Worm (Caenorhabditis elegans) whole organism, young adult: ENCODE results near the gene C54C6.7.

Experiments
- B0261.1 ChIP-seq: sonication (generic microtip); optimal IDR thresholded peaks from 2 replicates; lab custom pipeline; 2016; ENCODE audit warnings: mild to moderate bottlenecking, missing genetic modification characterization, moderate library complexity, missing compliant biosample characterization
- D2030.7 ChIP-seq: fragments of 200-800 bp; sonication (Bioruptor generic); IDR thresholded peaks from 2 replicates; pipeline ENCODE4 v1.3.6; 2022; ENCODE audit warnings: missing genetic modification reagents, missing genetic modification characterization, missing compliant biosample characterization
- F10E7.11 ChIP-seq: sonication (generic microtip); optimal IDR thresholded peaks from 2 replicates; lab custom pipeline; 2017; ENCODE audit warnings: mild to moderate bottlenecking, missing genetic modification characterization, moderate library complexity, missing compliant biosample characterization
- F22D6.2 ChIP-seq: sonication (generic microtip); optimal IDR thresholded peaks from 2 replicates; lab custom pipeline; 2016; ENCODE audit warnings: mild to moderate bottlenecking, missing genetic modification characterization, missing compliant biosample characterization
- F39B2.1 ChIP-seq: fragments of 200-800 bp; sonication (Bioruptor generic); IDR thresholded peaks from 2 replicates; pipeline ENCODE4 v1.3.6; 2022; ENCODE audit warnings: missing genetic modification reagents, missing genetic modification characterization, missing compliant biosample characterization
- Y53G8AR.9 ChIP-seq: fragments of 200-800 bp; sonication (Bioruptor generic); conservative IDR thresholded peaks from 2 replicates; pipeline ENCODE4 v1.3.6; 2022; ENCODE audit warnings: missing genetic modification reagents, missing genetic modification characterization, missing compliant biosample characterization
- ZK185.1 ChIP-seq: sonication (generic microtip); optimal IDR thresholded peaks from 2 replicates; lab custom pipeline; 2016; ENCODE audit warnings: mild to moderate bottlenecking, missing genetic modification characterization, missing compliant biosample characterization; ENCODE audit not compliant: poor library complexity, severe bottlenecking
- ama-1 ChIP-seq, 3 experiments: fragments of 150-350 bp in 1 of 3; sonication (generic microtip) in 2 of 3; optimal IDR thresholded peaks; 2 replicates each; lab custom pipeline; 2014 to 2018; ENCODE audit warnings: missing biosample characterization in 2 of 3, missing genetic modification characterization in 2 of 3, missing genetic modification reagents in 2 of 3
- atf-7 ChIP-seq: sonication (generic microtip); optimal IDR thresholded peaks from 2 replicates; lab custom pipeline; 2017; ENCODE audit warnings: mild to moderate bottlenecking, missing genetic modification characterization, missing compliant biosample characterization
- attf-3 ChIP-seq: fragments of 200-800 bp; sonication (Bioruptor generic); conservative IDR thresholded peaks from 2 replicates; pipeline ENCODE4 v1.3.6; 2022; ENCODE audit warnings: missing genetic modification reagents, missing genetic modification characterization, missing compliant biosample characterization
- attf-6 ChIP-seq: fragments of 200-800 bp; sonication (Bioruptor generic); IDR thresholded peaks from 2 replicates; pipeline ENCODE4 v1.3.6; 2022; ENCODE audit warnings: missing genetic modification reagents, missing genetic modification characterization, missing compliant biosample characterization
- cebp-1 ChIP-seq, 2 experiments: fragments of 200-800 bp in 1 of 2; sonication (Bioruptor generic) in 1 of 2; sonication (generic microtip) in 1 of 2; IDR thresholded peaks in 1 of 2; optimal IDR thresholded peaks in 1 of 2; 2 replicates each; pipeline versions ENCODE4 v1.3.6 to Lab custom; 2017 to 2022; ENCODE audit warnings: missing compliant biosample characterization in 2 of 2, missing genetic modification characterization in 2 of 2, mild to moderate bottlenecking in 1 of 2, missing genetic modification reagents in 1 of 2, moderate library complexity in 1 of 2
- cebp-2 ChIP-seq: fragments of 200-800 bp; sonication (Bioruptor generic); IDR thresholded peaks from 2 replicates; pipeline ENCODE4 v1.3.6; 2022; ENCODE audit warnings: missing genetic modification characterization, missing compliant biosample characterization
- ceh-100 ChIP-seq: fragments of 200-800 bp; sonication (Bioruptor generic); IDR thresholded peaks from 2 replicates; pipeline ENCODE4 v1.3.6; 2022; ENCODE audit warnings: missing genetic modification reagents, missing genetic modification characterization, missing compliant biosample characterization
- dox-1 ChIP-seq: fragments of 200-800 bp; sonication (Bioruptor generic); IDR thresholded peaks from 2 replicates; pipeline ENCODE4 v1.3.6; 2022; ENCODE audit warnings: missing genetic modification reagents, missing genetic modification characterization, missing compliant biosample characterization
- dpff-1 ChIP-seq: sonication (generic microtip); optimal IDR thresholded peaks from 2 replicates; lab custom pipeline; 2017; ENCODE audit warnings: mild to moderate bottlenecking, missing genetic modification characterization, missing compliant biosample characterization
- dpl-1 ChIP-seq: fragments of 150-350 bp; optimal IDR thresholded peaks from 2 replicates; lab custom pipeline; 2014; ENCODE audit warnings: missing biosample characterization, missing genetic modification reagents, missing genetic modification characterization
- efl-1 ChIP-seq: fragments of 150-350 bp; optimal IDR thresholded peaks from 2 replicates; lab custom pipeline; 2014; ENCODE audit warnings: missing biosample characterization, missing genetic modification reagents, missing genetic modification characterization
- egl-18 ChIP-seq: fragments of 200-800 bp; sonication (Bioruptor generic); IDR thresholded peaks from 2 replicates; pipeline ENCODE4 v1.3.6; 2022; ENCODE audit warnings: missing genetic modification reagents, missing genetic modification characterization, missing compliant biosample characterization
- egl-44 ChIP-seq: fragments of 200-800 bp; sonication (Bioruptor generic); IDR thresholded peaks from 2 replicates; pipeline ENCODE4 v1.3.6; 2022; ENCODE audit warnings: missing genetic modification reagents, missing genetic modification characterization, missing compliant biosample characterization
- ekl-4 ChIP-seq: fragments of 200-800 bp; sonication (Bioruptor generic); IDR thresholded peaks from 2 replicates; pipeline ENCODE4 v1.3.6; 2022; ENCODE audit warnings: missing genetic modification reagents, missing genetic modification characterization, missing compliant biosample characterization
- ets-4 ChIP-seq: fragments of 200-800 bp; sonication (Bioruptor generic); optimal IDR thresholded peaks from 2 replicates; lab custom pipeline; 2018; ENCODE audit warnings: mild to moderate bottlenecking, missing genetic modification characterization, missing compliant biosample characterization
- gei-17 ChIP-seq: fragments of 200-800 bp; sonication (Bioruptor generic); optimal IDR thresholded peaks from 2 replicates; lab custom pipeline; 2018; ENCODE audit warnings: mild to moderate bottlenecking, missing genetic modification characterization, missing compliant biosample characterization
- hlh-12 ChIP-seq: sonication (generic microtip); optimal IDR thresholded peaks from 2 replicates; lab custom pipeline; 2016; ENCODE audit warnings: missing genetic modification characterization, missing compliant biosample characterization
- hrde-1 ChIP-seq: sonication (generic microtip); optimal IDR thresholded peaks from 2 replicates; lab custom pipeline; 2016; ENCODE audit warnings: missing genetic modification characterization, mild to moderate bottlenecking, missing compliant biosample characterization, moderate library complexity, missing genotype, missing genetic modification reagents, borderline replicate concordance
- let-607 ChIP-seq, 2 experiments: fragments of 200-800 bp in 1 of 2; sonication (Bioruptor generic) in 1 of 2; sonication (generic microtip) in 1 of 2; optimal IDR thresholded peaks; 2 replicates each; lab custom pipeline; 2016 to 2018; ENCODE audit warnings: mild to moderate bottlenecking in 2 of 2, missing compliant biosample characterization in 2 of 2, missing genetic modification characterization in 2 of 2, moderate library complexity in 2 of 2, missing genotype in 1 of 2
- lin-40 ChIP-seq: sonication (generic microtip); optimal IDR thresholded peaks from 2 replicates; lab custom pipeline; 2016; ENCODE audit warnings: missing genetic modification characterization, mild to moderate bottlenecking, missing compliant biosample characterization, missing genotype, missing genetic modification reagents
- lsl-1 ChIP-seq: fragments of 200-800 bp; sonication (Bioruptor generic); optimal IDR thresholded peaks from 2 replicates; lab custom pipeline; 2018; ENCODE audit warnings: mild to moderate bottlenecking, missing genetic modification characterization, moderate library complexity, missing compliant biosample characterization
- madf-10 ChIP-seq: sonication (generic microtip); optimal IDR thresholded peaks from 2 replicates; lab custom pipeline; 2016; ENCODE audit warnings: mild to moderate bottlenecking, missing genetic modification characterization, missing compliant biosample characterization
- mel-28 ChIP-seq: sonication (generic microtip); optimal IDR thresholded peaks from 2 replicates; lab custom pipeline; 2016; ENCODE audit warnings: borderline replicate concordance, mild to moderate bottlenecking, missing genetic modification characterization, missing compliant biosample characterization
- mes-4 ChIP-seq: sonication (generic microtip); optimal IDR thresholded peaks from 2 replicates; lab custom pipeline; 2016; ENCODE audit warnings: missing genotype, missing genetic modification characterization, missing compliant biosample characterization
- nfya-1 ChIP-seq: sonication (generic microtip); optimal IDR thresholded peaks from 2 replicates; lab custom pipeline; 2017; ENCODE audit warnings: antibody characterized with exemption, missing compliant biosample characterization, missing genetic modification characterization, borderline replicate concordance; ENCODE audit not compliant: insufficient read depth
- nfya-2 ChIP-seq: fragments of 200-800 bp; sonication (Bioruptor generic); IDR thresholded peaks from 2 replicates; pipeline ENCODE4 v1.3.6; 2022; ENCODE audit warnings: missing genetic modification reagents, missing genetic modification characterization, missing compliant biosample characterization
- nfyb-1 ChIP-seq: fragments of 200-800 bp; sonication (Bioruptor generic); IDR thresholded peaks from 2 replicates; pipeline ENCODE4 v1.3.6; 2022; ENCODE audit warnings: missing genetic modification reagents, missing genetic modification characterization, missing compliant biosample characterization
- pha-4 ChIP-seq: fragments of 150-350 bp; sonication (generic microtip); optimal IDR thresholded peaks from 2 replicates; lab custom pipeline; 2014; ENCODE audit warnings: missing biosample characterization, missing genetic modification reagents, missing genetic modification characterization
- repo-1 ChIP-seq: sonication (generic microtip); optimal IDR thresholded peaks from 2 replicates; lab custom pipeline; 2017; ENCODE audit warnings: mild to moderate bottlenecking, missing genetic modification characterization, missing compliant biosample characterization
- rpc-1 ChIP-seq, 2 experiments: fragments of 150-350 bp in 1 of 2; sonication (generic microtip) in 1 of 2; optimal IDR thresholded peaks; 2 replicates each; lab custom pipeline; 2014 to 2018; ENCODE audit warnings: missing biosample characterization in 1 of 2, missing genetic modification characterization in 1 of 2, missing genetic modification reagents in 1 of 2, missing genotype in 1 of 2
- sdz-38 ChIP-seq: sonication (generic microtip); optimal IDR thresholded peaks from 2 replicates; lab custom pipeline; 2016; ENCODE audit warnings: missing genotype, missing genetic modification characterization, missing compliant biosample characterization
- snpc-1.1 ChIP-seq: sonication (generic microtip); optimal IDR thresholded peaks from 2 replicates; lab custom pipeline; 2017; ENCODE audit warnings: missing genetic modification characterization, mild to moderate bottlenecking, missing compliant biosample characterization, antibody characterized with exemption, moderate library complexity, missing genotype, missing genetic modification reagents; ENCODE audit not compliant: insufficient read depth
- tlf-1 ChIP-seq: fragments of 200-800 bp; sonication (Bioruptor generic); optimal IDR thresholded peaks from 2 replicates; lab custom pipeline; 2018; ENCODE audit warnings: mild to moderate bottlenecking, missing genetic modification characterization, missing compliant biosample characterization
- xnd-1 ChIP-seq: sonication (generic microtip); optimal IDR thresholded peaks from 2 replicates; lab custom pipeline; 2016; ENCODE audit warnings: missing genotype, missing genetic modification reagents, missing genetic modification characterization, missing compliant biosample characterization
- ztf-22 ChIP-seq: fragments of 200-800 bp; sonication (Bioruptor generic); optimal IDR thresholded peaks from 2 replicates; lab custom pipeline; 2018; ENCODE audit warnings: mild to moderate bottlenecking, missing genetic modification characterization, moderate library complexity, missing compliant biosample characterization
- ztf-28 ChIP-seq: fragments of 200-800 bp; sonication (Bioruptor generic); IDR thresholded peaks from 2 replicates; pipeline ENCODE4 v1.3.6; 2022; ENCODE audit warnings: missing genetic modification reagents, missing genetic modification characterization, missing compliant biosample characterization
- ztf-3 ChIP-seq: fragments of 200-800 bp; sonication (Bioruptor generic); optimal IDR thresholded peaks from 2 replicates; lab custom pipeline; 2018; ENCODE audit warnings: mild to moderate bottlenecking, missing genetic modification characterization, missing compliant biosample characterization

C54C6.7 gene

DNA sequence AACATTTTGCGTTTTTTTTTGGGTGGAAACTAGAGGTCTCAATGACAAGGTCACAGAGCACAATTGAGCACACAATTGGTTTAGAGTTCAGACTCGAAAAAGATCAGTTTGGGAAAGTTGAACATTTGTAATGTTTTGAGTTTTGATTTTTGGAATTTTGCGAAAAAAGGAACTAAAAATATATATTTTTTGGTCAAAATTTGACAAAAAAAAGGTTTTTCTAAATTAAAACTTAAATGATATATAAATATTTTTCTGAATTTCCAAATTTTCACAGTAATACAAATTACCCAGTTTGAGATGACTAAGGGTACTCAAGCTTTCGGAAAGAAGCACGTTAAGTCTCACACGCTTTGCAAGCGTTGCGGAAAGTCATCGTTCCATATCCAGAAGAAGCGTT, 17.9 kb downstream of the C54C6.7 start, which contains the start of gene rpl-37:
Gene rpl-37 (plus strand): TSS at position 301 of the 400 bp plus-strand sequence.
- TF ChIP-seq xnd-1 (tag; lab: Kevin White, UChicago): no peak
- TF ChIP-seq, all 124 proteins: peak for 0

DNA sequence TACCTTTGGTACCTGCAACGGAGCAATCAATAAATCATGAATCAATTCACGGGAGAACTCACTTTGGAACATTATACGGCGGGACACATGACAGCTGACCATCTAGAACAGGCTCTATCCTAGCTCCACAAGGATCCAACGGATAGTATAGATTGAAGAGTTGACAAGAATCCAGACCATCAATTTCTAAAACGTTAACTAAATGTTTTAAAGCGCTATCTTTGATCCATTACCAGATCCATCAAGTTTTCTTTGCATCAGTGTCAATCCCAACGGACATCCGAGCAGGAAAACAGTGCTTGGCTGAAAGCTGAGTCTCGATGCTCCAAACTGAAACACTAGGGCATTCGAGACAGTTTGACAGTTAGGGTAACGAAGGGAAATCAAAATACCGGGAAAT, 22.9 kb downstream of the C54C6.7 start:
- TF ChIP-seq hrde-1 (tag; lab: Kevin White, UChicago) (no peak), dpl-1 (GFP tag; lab: Kevin White, UChicago) (no peak), cebp-2 (GFP tag; lab: Robert Waterston, UW) (no peak), ceh-100 (no peak), egl-44 (GFP tag; lab: Robert Waterston, UW) (no peak), dpff-1 (no peak), xnd-1 (tag; lab: Kevin White, UChicago) (no peak), mel-28 (no peak), D2030.7 (GFP tag; lab: Robert Waterston, UW) (no peak), attf-3 (GFP tag; lab: Robert Waterston, UW) (no peak), nfya-2 (GFP tag; lab: Robert Waterston, UW) (no peak), sdz-38 (tag; lab: Kevin White, UChicago) (no peak), mes-4 (tag; lab: Kevin White, UChicago) (no peak), ets-4 (GFP tag; lab: Kevin White, UChicago) (no peak), ekl-4 (GFP tag; lab: Robert Waterston, UW) (no peak), F39B2.1 (GFP tag; lab: Robert Waterston, UW) (no peak), B0261.1 (no peak), ama-1 (optimal IDR thresholded peaks at IDR 0.05; lab: Kevin White, UChicago) (no peak), ama-1 (GFP tag; optimal IDR thresholded peaks at IDR 0.05; lab: Kevin White, UChicago) (no peak), rpc-1 (optimal IDR thresholded peaks at IDR 0.05; lab: Kevin White, UChicago) (no peak), rpc-1 (tag; optimal IDR thresholded peaks at IDR 0.05; lab: Kevin White, UChicago) (no peak)

DNA sequence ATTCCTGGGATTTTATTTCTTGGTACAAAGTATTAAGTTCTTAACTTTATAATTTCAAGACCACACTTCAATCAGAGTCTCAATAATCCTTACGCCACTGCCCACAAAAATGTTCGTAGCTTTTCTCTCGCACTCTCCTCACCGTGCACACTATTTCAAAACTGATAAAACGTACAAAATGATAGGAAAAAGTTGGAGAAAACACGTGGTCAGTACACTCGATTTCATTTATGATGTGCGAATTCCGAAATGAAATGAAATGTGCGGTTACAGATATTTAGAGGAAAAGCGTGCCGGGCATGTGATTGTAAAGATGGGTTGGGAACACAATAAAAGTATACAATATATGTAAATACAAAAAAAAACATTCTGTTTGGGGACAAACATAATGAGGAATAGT, 25.8 kb downstream of the C54C6.7 start:
- no peak for TF ChIP-seq Y53G8AR.9 (GFP tag; lab: Robert Waterston, UW)
- no peak for TF ChIP-seq tlf-1 (GFP tag; lab: Kevin White, UChicago)
- no peak for TF ChIP-seq efl-1 (GFP tag; lab: Kevin White, UChicago)
- no peak for TF ChIP-seq pha-4 (tag; lab: Kevin White, UChicago)
- peak; percentile 34; the same call in 1 of the 2 replicates for TF ChIP-seq dox-1 (GFP tag; lab: Robert Waterston, UW)
- TF ChIP-seq madf-10 (tag; lab: Kevin White, UChicago): peak; percentile 3
- no peak for TF ChIP-seq repo-1 (tag; lab: Kevin White, UChicago)
- no peak for TF ChIP-seq ztf-3 (GFP tag; lab: Kevin White, UChicago)
- no peak for TF ChIP-seq egl-18 (GFP tag; lab: Robert Waterston, UW)
- no peak for TF ChIP-seq ztf-28
- peak; percentile 50 for TF ChIP-seq ztf-22 (GFP tag; lab: Kevin White, UChicago)
- TF ChIP-seq hlh-12 (tag; lab: Kevin White, UChicago): no peak
- TF ChIP-seq atf-7 (tag; lab: Kevin White, UChicago): peak; percentile 47
- TF ChIP-seq ekl-4 (GFP tag; lab: Robert Waterston, UW): no peak
- TF ChIP-seq B0261.1: no peak
- TF ChIP-seq lin-40 (tag; lab: Kevin White, UChicago): peak; percentile 8
- no peak for TF ChIP-seq snpc-1.1
- TF ChIP-seq attf-6: no peak
- no peak for TF ChIP-seq cebp-1 (GFP tag; IDR thresholded peaks at IDR 0.05; lab: Robert Waterston, UW)
- peak; percentile 61 for TF ChIP-seq cebp-1 (tag; optimal IDR thresholded peaks at IDR 0.05; lab: Kevin White, UChicago)
- TF ChIP-seq nfyb-1 (GFP tag; lab: Robert Waterston, UW): no peak
- no peak for TF ChIP-seq F22D6.2 (tag; lab: Kevin White, UChicago)
- no peak for TF ChIP-seq ZK185.1
- TF ChIP-seq F10E7.11: no peak
- no peak for TF ChIP-seq nfya-1 (tag; lab: Kevin White, UChicago)
- TF ChIP-seq gei-17 (GFP tag; lab: Kevin White, UChicago): no peak
- TF ChIP-seq lsl-1 (GFP tag; lab: Kevin White, UChicago): no peak
- peak; percentile 70 to 76 for TF ChIP-seq let-607 (tag; optimal IDR thresholded peaks at IDR 0.05; lab: Kevin White, UChicago)
- TF ChIP-seq ets-4 (GFP tag; lab: Kevin White, UChicago): peak; percentile 41
